Worm (Caenorhabditis elegans) whole organism, young adult: ENCODE measurements around the gene rpl-38.

Source experiments
- B0019.2 ChIP-seq: fragments of 200-800 bp; sonication (Bioruptor generic); conservative IDR thresholded peaks from 2 replicates; pipeline ENCODE4 v1.3.6; 2022; ENCODE audit warnings: missing genetic modification reagents, missing genetic modification characterization, missing compliant biosample characterization
- C17E4.6 ChIP-seq: fragments of 200-800 bp; sonication (Bioruptor generic); IDR thresholded peaks from 2 replicates; pipeline ENCODE4 v1.3.6; 2022; ENCODE audit warnings: missing genetic modification reagents, missing genetic modification characterization, missing compliant biosample characterization
- D2030.7 ChIP-seq: fragments of 200-800 bp; sonication (Bioruptor generic); IDR thresholded peaks from 2 replicates; pipeline ENCODE4 v1.3.6; 2022; ENCODE audit warnings: missing genetic modification reagents, missing genetic modification characterization, missing compliant biosample characterization
- F23B12.7 ChIP-seq: sonication (generic microtip); optimal IDR thresholded peaks from 2 replicates; lab custom pipeline; 2017; ENCODE audit warnings: missing genetic modification characterization, mild to moderate bottlenecking, missing compliant biosample characterization, antibody characterized with exemption, moderate library complexity; ENCODE audit not compliant: insufficient read depth
- K11D2.4 ChIP-seq: fragments of 200-800 bp; sonication (Bioruptor generic); IDR thresholded peaks from 2 replicates; pipeline ENCODE4 v1.3.6; 2022; ENCODE audit warnings: missing genetic modification reagents, missing genetic modification characterization, missing compliant biosample characterization
- T07F8.4 ChIP-seq: sonication (generic microtip); optimal IDR thresholded peaks from 2 replicates; lab custom pipeline; 2016; ENCODE audit warnings: mild to moderate bottlenecking, missing genetic modification characterization, moderate library complexity, missing compliant biosample characterization
- Y53F4B.3 ChIP-seq: fragments of 200-800 bp; sonication (Bioruptor generic); IDR thresholded peaks from 2 replicates; pipeline ENCODE4 v1.3.6; 2022; ENCODE audit warnings: missing genetic modification reagents, missing genetic modification characterization, missing compliant biosample characterization
- ZK185.1 ChIP-seq: sonication (generic microtip); optimal IDR thresholded peaks from 2 replicates; lab custom pipeline; 2016; ENCODE audit warnings: mild to moderate bottlenecking, missing genetic modification characterization, missing compliant biosample characterization; ENCODE audit not compliant: poor library complexity, severe bottlenecking
- akir-1 ChIP-seq: fragments of 200-800 bp; sonication (Bioruptor generic); optimal IDR thresholded peaks from 2 replicates; lab custom pipeline; 2018; ENCODE audit warnings: mild to moderate bottlenecking, missing genetic modification characterization, moderate library complexity, missing compliant biosample characterization
- aptf-3 ChIP-seq: fragments of 200-800 bp; sonication (Bioruptor generic); IDR thresholded peaks from 2 replicates; pipeline ENCODE4 v1.3.6; 2022; ENCODE audit warnings: missing genetic modification characterization, missing compliant biosample characterization
- athp-1 ChIP-seq: sonication (generic microtip); optimal IDR thresholded peaks from 2 replicates; lab custom pipeline; 2017; ENCODE audit warnings: mild to moderate bottlenecking, missing genetic modification characterization, missing compliant biosample characterization
- attf-3 ChIP-seq: fragments of 200-800 bp; sonication (Bioruptor generic); conservative IDR thresholded peaks from 2 replicates; pipeline ENCODE4 v1.3.6; 2022; ENCODE audit warnings: missing genetic modification reagents, missing genetic modification characterization, missing compliant biosample characterization
- attf-6 ChIP-seq: fragments of 200-800 bp; sonication (Bioruptor generic); IDR thresholded peaks from 2 replicates; pipeline ENCODE4 v1.3.6; 2022; ENCODE audit warnings: missing genetic modification reagents, missing genetic modification characterization, missing compliant biosample characterization
- cebp-1 ChIP-seq, 2 experiments: fragments of 200-800 bp in 1 of 2; sonication (Bioruptor generic) in 1 of 2; sonication (generic microtip) in 1 of 2; IDR thresholded peaks in 1 of 2; optimal IDR thresholded peaks in 1 of 2; 2 replicates each; pipeline versions ENCODE4 v1.3.6 to Lab custom; 2017 to 2022; ENCODE audit warnings: missing compliant biosample characterization in 2 of 2, missing genetic modification characterization in 2 of 2, mild to moderate bottlenecking in 1 of 2, missing genetic modification reagents in 1 of 2, moderate library complexity in 1 of 2
- cebp-2 ChIP-seq: fragments of 200-800 bp; sonication (Bioruptor generic); IDR thresholded peaks from 2 replicates; pipeline ENCODE4 v1.3.6; 2022; ENCODE audit warnings: missing genetic modification characterization, missing compliant biosample characterization
- ceh-27 ChIP-seq: fragments of 200-800 bp; sonication (Bioruptor generic); optimal IDR thresholded peaks from 2 replicates; lab custom pipeline; 2018; ENCODE audit warnings: mild to moderate bottlenecking, missing genetic modification characterization, moderate library complexity, missing compliant biosample characterization
- ceh-58 ChIP-seq: fragments of 200-800 bp; sonication (Bioruptor generic); IDR thresholded peaks from 2 replicates; pipeline ENCODE4 v1.3.6; 2022; ENCODE audit warnings: missing genetic modification characterization, missing compliant biosample characterization
- die-1 ChIP-seq: sonication (generic microtip); optimal IDR thresholded peaks from 2 replicates; lab custom pipeline; 2016; ENCODE audit warnings: missing genotype, mild to moderate bottlenecking, missing genetic modification characterization, missing compliant biosample characterization
- dpff-1 ChIP-seq: sonication (generic microtip); optimal IDR thresholded peaks from 2 replicates; lab custom pipeline; 2017; ENCODE audit warnings: mild to moderate bottlenecking, missing genetic modification characterization, missing compliant biosample characterization
- dpl-1 ChIP-seq: fragments of 150-350 bp; optimal IDR thresholded peaks from 2 replicates; lab custom pipeline; 2014; ENCODE audit warnings: missing biosample characterization, missing genetic modification reagents, missing genetic modification characterization
- egl-44 ChIP-seq: fragments of 200-800 bp; sonication (Bioruptor generic); IDR thresholded peaks from 2 replicates; pipeline ENCODE4 v1.3.6; 2022; ENCODE audit warnings: missing genetic modification reagents, missing genetic modification characterization, missing compliant biosample characterization
- hlh-26 ChIP-seq: fragments of 200-800 bp; sonication (Bioruptor generic); conservative IDR thresholded peaks from 2 replicates; pipeline ENCODE4 v1.3.6; 2022; ENCODE audit warnings: missing genetic modification reagents, missing genetic modification characterization, missing compliant biosample characterization
- hrde-1 ChIP-seq: sonication (generic microtip); optimal IDR thresholded peaks from 2 replicates; lab custom pipeline; 2016; ENCODE audit warnings: missing genetic modification characterization, mild to moderate bottlenecking, missing compliant biosample characterization, moderate library complexity, missing genotype, missing genetic modification reagents, borderline replicate concordance
- hsf-1 ChIP-seq: fragments of 200-800 bp; sonication (Bioruptor generic); IDR thresholded peaks from 2 replicates; pipeline ENCODE4 v1.3.6; 2022; ENCODE audit warnings: missing genetic modification reagents, missing genetic modification characterization, missing compliant biosample characterization
- lin-26 ChIP-seq: fragments of 200-800 bp; sonication (Bioruptor generic); IDR thresholded peaks from 2 replicates; pipeline ENCODE4 v1.3.6; 2022; ENCODE audit warnings: missing genetic modification reagents, missing genetic modification characterization, missing compliant biosample characterization
- lin-54 ChIP-seq: fragments of 200-800 bp; sonication (Bioruptor generic); optimal IDR thresholded peaks from 2 replicates; lab custom pipeline; 2018; ENCODE audit warnings: mild to moderate bottlenecking, missing genetic modification characterization, missing compliant biosample characterization
- lsl-1 ChIP-seq: fragments of 200-800 bp; sonication (Bioruptor generic); optimal IDR thresholded peaks from 2 replicates; lab custom pipeline; 2018; ENCODE audit warnings: mild to moderate bottlenecking, missing genetic modification characterization, moderate library complexity, missing compliant biosample characterization
- madf-3 ChIP-seq: fragments of 200-800 bp; sonication (Bioruptor generic); IDR thresholded peaks from 2 replicates; pipeline ENCODE4 v1.3.6; 2022; ENCODE audit warnings: missing genetic modification reagents, missing genetic modification characterization, missing compliant biosample characterization
- madf-6 ChIP-seq: fragments of 200-800 bp; sonication (Bioruptor generic); IDR thresholded peaks from 2 replicates; pipeline ENCODE4 v1.3.6; 2022; ENCODE audit warnings: missing genetic modification reagents, missing genetic modification characterization, missing compliant biosample characterization
- madf-8 ChIP-seq: fragments of 200-800 bp; sonication (Bioruptor generic); conservative IDR thresholded peaks from 2 replicates; pipeline ENCODE4 v1.3.6; 2022; ENCODE audit warnings: missing genetic modification reagents, missing genetic modification characterization, missing compliant biosample characterization
- nfya-1 ChIP-seq: sonication (generic microtip); optimal IDR thresholded peaks from 2 replicates; lab custom pipeline; 2017; ENCODE audit warnings: antibody characterized with exemption, missing compliant biosample characterization, missing genetic modification characterization, borderline replicate concordance; ENCODE audit not compliant: insufficient read depth
- nfyb-1 ChIP-seq: fragments of 200-800 bp; sonication (Bioruptor generic); IDR thresholded peaks from 2 replicates; pipeline ENCODE4 v1.3.6; 2022; ENCODE audit warnings: missing genetic modification reagents, missing genetic modification characterization, missing compliant biosample characterization
- nhr-120 ChIP-seq: fragments of 200-800 bp; sonication (Bioruptor generic); IDR thresholded peaks from 2 replicates; pipeline ENCODE4 v1.3.6; 2022; ENCODE audit warnings: missing genetic modification characterization, missing compliant biosample characterization
- repo-1 ChIP-seq: sonication (generic microtip); optimal IDR thresholded peaks from 2 replicates; lab custom pipeline; 2017; ENCODE audit warnings: mild to moderate bottlenecking, missing genetic modification characterization, missing compliant biosample characterization
- sea-2 ChIP-seq: fragments of 200-800 bp; sonication (Bioruptor generic); IDR thresholded peaks from 2 replicates; pipeline ENCODE4 v1.3.6; 2022; ENCODE audit warnings: missing genetic modification characterization, missing compliant biosample characterization
- snpc-1.3 ChIP-seq: sonication (generic microtip); optimal IDR thresholded peaks from 2 replicates; lab custom pipeline; 2017; ENCODE audit warnings: missing genetic modification characterization, mild to moderate bottlenecking, missing compliant biosample characterization, antibody characterized with exemption, moderate library complexity, missing genotype, missing genetic modification reagents; ENCODE audit not compliant: insufficient read depth
- snpc-4 ChIP-seq, 5 experiments: fragments of 150-350 bp in 1 of 5; sonication (generic microtip) in 4 of 5; optimal IDR thresholded peaks; 2 replicates each; lab custom pipeline; 2014 to 2018; ENCODE audit warnings: missing genetic modification characterization in 5 of 5, missing biosample characterization in 3 of 5, antibody characterized with exemption in 2 of 5, mild to moderate bottlenecking in 2 of 5, missing compliant biosample characterization in 2 of 5, missing genotype in 2 of 5, moderate library complexity in 2 of 5, missing genetic modification reagents in 1 of 5
- sptf-2 ChIP-seq: fragments of 200-800 bp; sonication (Bioruptor generic); optimal IDR thresholded peaks from 2 replicates; lab custom pipeline; 2018; ENCODE audit warnings: mild to moderate bottlenecking, missing genetic modification characterization, missing compliant biosample characterization
- tbp1 ChIP-seq: fragments of 200-800 bp; sonication (Bioruptor generic); optimal IDR thresholded peaks from 2 replicates; lab custom pipeline; 2018; ENCODE audit warnings: mild to moderate bottlenecking, missing genetic modification characterization, missing compliant biosample characterization
- tlf-1 ChIP-seq: fragments of 200-800 bp; sonication (Bioruptor generic); optimal IDR thresholded peaks from 2 replicates; lab custom pipeline; 2018; ENCODE audit warnings: mild to moderate bottlenecking, missing genetic modification characterization, missing compliant biosample characterization
- unc-130 ChIP-seq: sonication (generic microtip); optimal IDR thresholded peaks from 2 replicates; lab custom pipeline; 2016; ENCODE audit warnings: missing genetic modification reagents, missing genetic modification characterization, missing compliant biosample characterization
- ztf-22 ChIP-seq: fragments of 200-800 bp; sonication (Bioruptor generic); optimal IDR thresholded peaks from 2 replicates; lab custom pipeline; 2018; ENCODE audit warnings: mild to moderate bottlenecking, missing genetic modification characterization, moderate library complexity, missing compliant biosample characterization

rpl-38 gene

ce11 chrV:15511613-15512216 is at the start of gene rpl-38 (continued):
- TF ChIP-seq lin-26 (GFP tag; lab: Robert Waterston, UW) (no peak), lin-54 (GFP tag; lab: Kevin White, UChicago) (peak; percentile 76), lsl-1 (peak; percentile 97), athp-1 (tag; lab: Kevin White, UChicago) (no peak), madf-8 (GFP tag; lab: Robert Waterston, UW) (peak; percentile 49), T07F8.4 (tag; lab: Kevin White, UChicago) (no peak), sptf-2 (GFP tag; lab: Kevin White, UChicago) (no peak), B0019.2 (GFP tag; lab: Robert Waterston, UW) (peak; percentile 37; the same call in 1 of the 2 replicates), dpff-1 (tag; lab: Kevin White, UChicago) (no peak), C17E4.6 (GFP tag; lab: Robert Waterston, UW) (0 out of 2 replicates have a peak, but pooled peaks have one; percentile 45), F23B12.7 (tag; lab: Kevin White, UChicago) (peak; percentile 78), snpc-1.3 (tag; lab: Kevin White, UChicago) (peak; percentile 85), snpc-4 (GFP tag; optimal IDR thresholded peaks at IDR 0.05; lab: Kevin White, UChicago) (no peak), snpc-4 (tag; optimal IDR thresholded peaks at IDR 0.05; lab: Kevin White, UChicago) (peak; percentile 68 to 79 (median 76)), attf-3 (GFP tag; lab: Robert Waterston, UW) (peak; percentile 67), D2030.7 (GFP tag; lab: Robert Waterston, UW) (peak; percentile 84), attf-6 (peak; percentile 46; the same call in 1 of the 2 replicates), akir-1 (GFP tag; lab: Kevin White, UChicago) (no peak), nfya-1 (no peak), die-1 (no peak), tbp1 (peak; percentile 70), ceh-27 (GFP tag; lab: Kevin White, UChicago) (peak; percentile 62)

ce11 chrV:15464402-15464801 is 47.6 kb upstream of the rpl-38 start, which contains the start of gene rocf-1:
Gene rocf-1, minus strand, starts transcription at chrV:15464502.
- TF ChIP-seq nfya-1: no peak
- TF ChIP-seq sea-2: no peak
- TF ChIP-seq die-1: no peak
- TF ChIP-seq K11D2.4 (GFP tag; lab: Robert Waterston, UW): no peak
- no peak for TF ChIP-seq ZK185.1 (tag; lab: Kevin White, UChicago)
- no peak for TF ChIP-seq cebp-2 (GFP tag; lab: Robert Waterston, UW)

- TF ChIP-seq cebp-1 (GFP tag; IDR thresholded peaks at IDR 0.05; lab: Robert Waterston, UW): no peak
- peak; percentile 86 for TF ChIP-seq cebp-1 (tag; optimal IDR thresholded peaks at IDR 0.05; lab: Kevin White, UChicago)
- peak; percentile 85 for TF ChIP-seq tlf-1 (GFP tag; lab: Kevin White, UChicago)
- peak; percentile 87 for TF ChIP-seq hsf-1 (GFP tag; lab: Robert Waterston, UW)
- TF ChIP-seq dpl-1 (GFP tag; lab: Kevin White, UChicago): peak; percentile 56
- TF ChIP-seq unc-130 (GFP tag; lab: Kevin White, UChicago): peak; percentile 74
- peak; percentile 73 for TF ChIP-seq lsl-1
- peak; percentile 88; the same call in 1 of the 2 replicates for TF ChIP-seq nhr-120 (GFP tag; lab: Robert Waterston, UW)
- peak; percentile 97 for TF ChIP-seq D2030.7 (GFP tag; lab: Robert Waterston, UW)
- peak; percentile 85 for TF ChIP-seq madf-3 (GFP tag; lab: Robert Waterston, UW)
- peak; percentile 95 for TF ChIP-seq aptf-3 (GFP tag; lab: Robert Waterston, UW)
- no peak for TF ChIP-seq hlh-26 (GFP tag; lab: Robert Waterston, UW)
- peak; percentile 93 for TF ChIP-seq hrde-1 (tag; lab: Kevin White, UChicago)
- TF ChIP-seq repo-1 (tag; lab: Kevin White, UChicago): peak; percentile 92
- TF ChIP-seq nfyb-1 (GFP tag; lab: Robert Waterston, UW): peak; percentile 96
- TF ChIP-seq madf-6 (GFP tag; lab: Robert Waterston, UW): peak; percentile 77
- TF ChIP-seq Y53F4B.3 (GFP tag; lab: Robert Waterston, UW): peak; percentile 80; the same call in 1 of the 2 replicates
- peak; percentile 95 for TF ChIP-seq egl-44
- TF ChIP-seq ceh-58 (GFP tag; lab: Robert Waterston, UW): peak; percentile 89; the same call in 1 of the 2 replicates
- TF ChIP-seq ztf-22 (GFP tag; lab: Kevin White, UChicago): peak; percentile 74
Measured at ce11 chrV:15465032-15465727, 46.8 kb upstream of the rpl-38 start, which contains the start of gene pqn-71. Gene pqn-71, plus strand, starts transcription at chrV:15465677.
